Worm (Caenorhabditis elegans) whole organism, L2 larva: ENCODE results near the gene sea-2.

Source experiments
- C34F6.9 ChIP-seq: fragments of 150-350 bp; optimal IDR thresholded peaks from 2 replicates; lab custom pipeline; 2014; ENCODE audit warnings: missing biosample characterization, missing genetic modification characterization
- F13H6.1 ChIP-seq: sonication (generic microtip); optimal IDR thresholded peaks from 2 replicates; lab custom pipeline; 2016; ENCODE audit warnings: missing genetic modification characterization, missing compliant biosample characterization
- R02D3.7 ChIP-seq: fragments of 150-350 bp; optimal IDR thresholded peaks from 2 replicates; lab custom pipeline; 2014; ENCODE audit warnings: missing biosample characterization, missing genetic modification characterization
- Y55F3AM.14 ChIP-seq: fragments of 200-800 bp; sonication (Bioruptor generic); optimal IDR thresholded peaks from 2 replicates; lab custom pipeline; 2018; ENCODE audit warnings: mild to moderate bottlenecking, missing genetic modification characterization, missing compliant biosample characterization
- ZK546.5 ChIP-seq: sonication (generic microtip); optimal IDR thresholded peaks from 2 replicates; lab custom pipeline; 2017; ENCODE audit warnings: missing biosample characterization, missing genetic modification characterization
- aly-2 ChIP-seq: fragments of 150-350 bp; optimal IDR thresholded peaks from 2 replicates; lab custom pipeline; 2014; ENCODE audit warnings: missing biosample characterization, missing genetic modification characterization
- ama-1 ChIP-seq: fragments of 150-350 bp; optimal IDR thresholded peaks from 2 replicates; lab custom pipeline; 2018; ENCODE audit warnings: inconsistent platforms
- blmp-1 ChIP-seq: sonication (generic microtip); optimal IDR thresholded peaks from 2 replicates; lab custom pipeline; 2017; ENCODE audit warnings: missing genetic modification characterization, mild to moderate bottlenecking, missing compliant biosample characterization, antibody characterized with exemption, moderate library complexity; ENCODE audit not compliant: insufficient read depth
- ceh-16 ChIP-seq: fragments of 150-350 bp; optimal IDR thresholded peaks from 2 replicates; lab custom pipeline; 2014; ENCODE audit warnings: missing biosample characterization, missing genetic modification characterization
- ceh-82 ChIP-seq: fragments of 150-350 bp; optimal IDR thresholded peaks from 2 replicates; lab custom pipeline; 2014; ENCODE audit warnings: missing biosample characterization, missing genetic modification characterization
- crh-2 ChIP-seq: sonication (generic microtip); optimal IDR thresholded peaks from 2 replicates; lab custom pipeline; 2017; ENCODE audit warnings: missing biosample characterization, missing genetic modification characterization
- dmd-4 ChIP-seq: sonication (generic microtip); optimal IDR thresholded peaks from 2 replicates; lab custom pipeline; 2017; ENCODE audit warnings: missing biosample characterization, missing genetic modification characterization
- elt-1 ChIP-seq: fragments of 150-350 bp; optimal IDR thresholded peaks from 2 replicates; lab custom pipeline; 2014; ENCODE audit warnings: missing biosample characterization, missing genetic modification characterization
- elt-3 ChIP-seq: sonication (generic microtip); optimal IDR thresholded peaks from 2 replicates; lab custom pipeline; 2017; ENCODE audit warnings: missing biosample characterization, missing genetic modification characterization
- fos-1 ChIP-seq: fragments of 150-350 bp; optimal IDR thresholded peaks from 2 replicates; lab custom pipeline; 2014; ENCODE audit warnings: missing biosample characterization, missing genetic modification characterization
- lin-11 ChIP-seq: fragments of 150-350 bp; sonication (generic microtip); optimal IDR thresholded peaks from 2 replicates; lab custom pipeline; 2014; ENCODE audit warnings: missing biosample characterization, missing genetic modification characterization, inconsistent platforms, mixed read lengths
- lin-13 ChIP-seq: fragments of 150-350 bp; optimal IDR thresholded peaks from 2 replicates; lab custom pipeline; 2014; ENCODE audit warnings: missing biosample characterization, missing genetic modification reagents, missing genetic modification characterization
- lin-39 ChIP-seq: fragments of 150-350 bp; optimal IDR thresholded peaks from 2 replicates; lab custom pipeline; 2014; ENCODE audit warnings: missing biosample characterization, missing genetic modification reagents, missing genetic modification characterization
- lsy-2 ChIP-seq, 2 experiments: fragments of 150-350 bp in 1 of 2; sonication (generic microtip) in 1 of 2; optimal IDR thresholded peaks; 2 replicates each; lab custom pipeline; 2014 to 2017; ENCODE audit warnings: missing biosample characterization in 2 of 2, missing genetic modification characterization in 2 of 2
- mab-5 ChIP-seq: fragments of 150-350 bp; optimal IDR thresholded peaks from 2 replicates; lab custom pipeline; 2014; ENCODE audit warnings: missing biosample characterization, missing genetic modification characterization
- mdl-1 ChIP-seq, 2 experiments: fragments of 150-350 bp in 1 of 2; sonication (generic microtip) in 1 of 2; optimal IDR thresholded peaks; 2 replicates each; lab custom pipeline; 2017; ENCODE audit warnings: missing biosample characterization in 2 of 2, missing genetic modification characterization in 2 of 2
- nhr-10 ChIP-seq: sonication (generic microtip); optimal IDR thresholded peaks from 2 replicates; lab custom pipeline; 2017; ENCODE audit warnings: missing biosample characterization, missing genetic modification characterization
- nhr-12 ChIP-seq: fragments of 150-350 bp; optimal IDR thresholded peaks from 2 replicates; lab custom pipeline; 2014; ENCODE audit warnings: missing biosample characterization, missing genetic modification characterization
- nhr-129 ChIP-seq: fragments of 150-350 bp; optimal IDR thresholded peaks from 2 replicates; lab custom pipeline; 2014; ENCODE audit warnings: missing biosample characterization, missing genetic modification characterization
- nhr-23 ChIP-seq: fragments of 150-350 bp; optimal IDR thresholded peaks from 2 replicates; lab custom pipeline; 2014; ENCODE audit warnings: missing biosample characterization, missing genetic modification reagents, missing genetic modification characterization
- nhr-25 ChIP-seq: fragments of 150-350 bp; sonication (generic microtip); optimal IDR thresholded peaks from 3 replicates; lab custom pipeline; 2014; ENCODE audit warnings: missing biosample characterization, missing genetic modification characterization
- nhr-6 ChIP-seq: fragments of 150-350 bp; optimal IDR thresholded peaks from 2 replicates; lab custom pipeline; 2014; ENCODE audit warnings: missing biosample characterization, missing genetic modification characterization
- sem-4 ChIP-seq: fragments of 150-350 bp; optimal IDR thresholded peaks from 2 replicates; lab custom pipeline; 2014; ENCODE audit warnings: missing biosample characterization, missing genetic modification reagents, missing genetic modification characterization
- sma-9 ChIP-seq, 2 experiments: fragments of 150-350 bp in 1 of 2; sonication (generic microtip) in 1 of 2; optimal IDR thresholded peaks; 2 replicates each; lab custom pipeline; 2014 to 2016; ENCODE audit warnings: missing genetic modification characterization in 2 of 2, mild to moderate bottlenecking in 1 of 2, missing biosample characterization in 1 of 2, missing compliant biosample characterization in 1 of 2, missing genetic modification reagents in 1 of 2, moderate library complexity in 1 of 2
- unc-39 ChIP-seq: fragments of 150-350 bp; optimal IDR thresholded peaks from 2 replicates; lab custom pipeline; 2014; ENCODE audit warnings: missing biosample characterization, missing genetic modification characterization
- unc-55 ChIP-seq: fragments of 150-350 bp; sonication (generic microtip); optimal IDR thresholded peaks from 3 replicates; lab custom pipeline; 2014; ENCODE audit warnings: missing biosample characterization, missing genetic modification reagents, missing genetic modification characterization
- zag-1 ChIP-seq: fragments of 150-350 bp; optimal IDR thresholded peaks from 2 replicates; lab custom pipeline; 2014; ENCODE audit warnings: missing biosample characterization, missing genetic modification characterization
- ztf-1 ChIP-seq: fragments of 200-800 bp; sonication (Bioruptor generic); conservative IDR thresholded peaks from 2 replicates; pipeline ENCODE4 v1.3.6; 2022; ENCODE audit warnings: missing genetic modification characterization, missing compliant biosample characterization
- ztf-4 ChIP-seq: fragments of 150-350 bp; optimal IDR thresholded peaks from 2 replicates; lab custom pipeline; 2014; ENCODE audit warnings: missing biosample characterization, missing genetic modification characterization

The sea-2 gene

DNA sequence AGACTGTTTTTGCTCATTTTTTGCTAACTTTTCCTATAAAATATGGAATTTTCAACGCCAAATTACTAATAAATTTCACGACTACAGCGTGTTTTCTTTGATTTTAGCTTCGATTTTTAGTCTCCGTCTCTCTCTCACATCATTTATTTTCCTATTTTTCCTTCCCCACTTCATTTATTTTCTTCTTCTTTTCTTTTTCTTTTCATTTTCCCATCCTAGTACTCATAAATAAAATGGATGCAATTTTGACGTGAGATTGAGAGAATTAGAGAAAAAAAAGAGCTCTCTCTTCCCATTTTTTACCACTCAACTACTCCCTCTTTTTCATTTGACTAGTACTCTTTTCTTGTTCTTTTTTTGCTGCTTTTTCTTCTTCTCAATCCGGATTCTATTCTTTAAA is 10.1 kb downstream of the sea-2 start:
- peak; percentile 45 for TF ChIP-seq nhr-6 (tag; lab: Kevin White, UChicago)
- peak; percentile 2 for TF ChIP-seq crh-2 (tag; lab: Kevin White, UChicago)
- peak; percentile 1 for TF ChIP-seq fos-1 (tag; lab: Kevin White, UChicago)
- TF ChIP-seq mdl-1 (tag; optimal IDR thresholded peaks at IDR 0.05; lab: Kevin White, UChicago): no peak
- no peak for TF ChIP-seq nhr-23 (tag; lab: Kevin White, UChicago)
- peak; percentile 42 for TF ChIP-seq nhr-129
- TF ChIP-seq ceh-16: no peak
- peak; percentile 72 for TF ChIP-seq C34F6.9 (tag; lab: Kevin White, UChicago)
- TF ChIP-seq lsy-2 (tag; optimal IDR thresholded peaks at IDR 0.05; lab: Kevin White, UChicago): peak in 1 of 2 experiments; percentile 63
- peak; percentile 57 for TF ChIP-seq mab-5
- peak; percentile 19 for TF ChIP-seq sma-9 (GFP tag; optimal IDR thresholded peaks at IDR 0.05; lab: Kevin White, UChicago)
- TF ChIP-seq sma-9 (tag; optimal IDR thresholded peaks at IDR 0.05; lab: Kevin White, UChicago): no peak
- TF ChIP-seq lin-13 (GFP tag; lab: Kevin White, UChicago): peak; percentile 50
- no peak for TF ChIP-seq R02D3.7 (tag; lab: Kevin White, UChicago)
- TF ChIP-seq elt-1 (tag; lab: Kevin White, UChicago): no peak
- TF ChIP-seq ZK546.5 (tag; lab: Kevin White, UChicago): no peak
- peak; percentile 93 for TF ChIP-seq unc-55 (GFP tag; lab: Kevin White, UChicago)
- TF ChIP-seq, all 48 proteins: peak for 10

- peak in 1 of 2 experiments; percentile 33 for TF ChIP-seq lsy-2 (tag; optimal IDR thresholded peaks at IDR 0.05; lab: Kevin White, UChicago)
- TF ChIP-seq lin-39 (tag; lab: Kevin White, UChicago): no peak
- TF ChIP-seq nhr-25 (tag; lab: Kevin White, UChicago): no peak
- peak; percentile 32 for TF ChIP-seq C34F6.9 (tag; lab: Kevin White, UChicago)
- peak; percentile 21 for TF ChIP-seq Y55F3AM.14 (GFP tag; lab: Kevin White, UChicago)
Measured at ce11 chrII:3961256-3961655, 11.1 kb downstream of the sea-2 start.

DNA sequence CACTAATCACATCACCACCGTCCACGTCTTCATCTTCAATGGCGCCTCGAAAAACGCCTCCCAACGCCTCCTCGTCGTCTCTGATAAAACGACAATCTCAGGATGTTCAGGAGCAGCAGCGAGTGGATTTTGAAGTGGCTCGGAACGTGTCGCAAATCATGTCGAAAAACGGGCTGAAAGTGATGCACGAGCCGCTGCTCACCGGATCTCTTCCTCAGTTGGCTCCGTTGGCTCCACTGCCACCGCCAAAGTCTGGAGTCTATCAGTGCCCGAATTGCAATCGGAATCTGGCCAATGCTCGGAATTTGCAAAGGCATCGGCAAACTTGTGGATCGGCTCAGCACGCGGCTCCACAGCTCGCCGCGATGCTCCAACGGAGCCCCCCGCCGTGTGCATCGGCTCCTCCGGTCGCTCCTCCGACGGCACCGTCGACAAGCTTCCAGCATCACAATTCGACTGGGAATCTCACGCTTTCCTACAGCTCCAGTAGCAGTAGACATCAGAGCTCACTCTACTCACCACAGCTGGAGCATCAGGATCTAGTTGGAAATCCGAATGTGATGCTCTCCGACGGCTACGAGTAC is 14.2 kb downstream of the sea-2 start:
- TF ChIP-seq F13H6.1 (tag; lab: Kevin White, UChicago): no peak
- TF ChIP-seq fos-1 (tag; lab: Kevin White, UChicago): no peak
- no peak for TF ChIP-seq nhr-12 (tag; lab: Kevin White, UChicago)
- no peak for TF ChIP-seq R02D3.7 (tag; lab: Kevin White, UChicago)
- TF ChIP-seq nhr-10 (tag; lab: Kevin White, UChicago): no peak
- no peak for TF ChIP-seq sma-9 (GFP tag; optimal IDR thresholded peaks at IDR 0.05; lab: Kevin White, UChicago)
- TF ChIP-seq sma-9 (tag; optimal IDR thresholded peaks at IDR 0.05; lab: Kevin White, UChicago): no peak
- no peak for TF ChIP-seq ZK546.5 (tag; lab: Kevin White, UChicago)
- TF ChIP-seq blmp-1 (tag; lab: Kevin White, UChicago): no peak
- no peak for TF ChIP-seq lin-11
- TF ChIP-seq lsy-2 (tag; optimal IDR thresholded peaks at IDR 0.05; lab: Kevin White, UChicago): no peak
- TF ChIP-seq sem-4: no peak
- TF ChIP-seq dmd-4: no peak
- no peak for TF ChIP-seq zag-1 (tag; lab: Kevin White, UChicago)
- TF ChIP-seq, all 48 proteins: peak for 0

DNA sequence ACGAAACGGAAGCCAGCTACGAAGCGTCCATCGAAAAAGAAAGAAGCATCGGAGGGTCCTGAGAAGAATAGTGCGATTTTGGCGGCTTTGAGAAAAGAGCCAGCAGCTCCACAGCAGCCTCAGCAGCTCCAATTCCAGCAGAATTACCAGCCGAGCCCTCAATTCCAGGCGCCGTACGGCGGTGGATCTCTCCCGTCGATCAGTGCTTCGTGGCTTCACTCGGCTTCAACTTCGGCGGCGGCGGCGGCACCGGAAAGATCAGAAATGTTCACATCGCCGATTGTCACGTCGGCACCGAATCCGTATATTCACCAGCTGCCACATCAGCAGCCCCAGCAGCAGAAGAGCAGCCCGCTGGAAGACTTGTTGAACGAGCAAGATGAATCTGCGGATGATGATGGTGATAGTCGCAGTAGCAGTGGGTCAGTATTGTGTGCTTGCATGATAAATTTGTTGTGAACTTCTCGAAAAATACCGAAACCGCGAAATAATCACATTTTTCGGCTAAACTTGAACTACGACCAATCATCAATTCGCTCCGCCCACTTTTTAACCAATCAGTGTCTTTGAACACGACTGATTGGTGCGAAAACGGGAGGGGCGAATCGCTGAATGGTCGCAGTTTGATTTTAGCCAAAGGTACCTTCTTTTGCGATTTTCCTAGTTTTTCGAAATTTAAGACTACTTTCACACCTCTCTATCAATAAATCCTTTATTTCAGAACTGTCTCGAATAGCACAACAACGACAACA is 15.7 kb downstream of the sea-2 start:
- TF ChIP-seq ceh-82 (no peak), aly-2 (tag; lab: Kevin White, UChicago) (no peak), nhr-6 (tag; lab: Kevin White, UChicago) (no peak), ztf-1 (GFP tag; lab: Robert Waterston, UW) (no peak), ama-1 (lab: Kevin White, UChicago) (no peak), unc-39 (no peak), R02D3.7 (tag; lab: Kevin White, UChicago) (no peak), ztf-4 (tag; lab: Kevin White, UChicago) (no peak), elt-3 (no peak), zag-1 (tag; lab: Kevin White, UChicago) (no peak), lsy-2 (tag; optimal IDR thresholded peaks at IDR 0.05; lab: Kevin White, UChicago) (no peak)
